Worm (Caenorhabditis elegans): ENCODE data around the gene msp-49.
A peak's percentile ranks its signal among the peaks of the same experiment; 100 is the strongest.

msp-49 gene

DNA sequence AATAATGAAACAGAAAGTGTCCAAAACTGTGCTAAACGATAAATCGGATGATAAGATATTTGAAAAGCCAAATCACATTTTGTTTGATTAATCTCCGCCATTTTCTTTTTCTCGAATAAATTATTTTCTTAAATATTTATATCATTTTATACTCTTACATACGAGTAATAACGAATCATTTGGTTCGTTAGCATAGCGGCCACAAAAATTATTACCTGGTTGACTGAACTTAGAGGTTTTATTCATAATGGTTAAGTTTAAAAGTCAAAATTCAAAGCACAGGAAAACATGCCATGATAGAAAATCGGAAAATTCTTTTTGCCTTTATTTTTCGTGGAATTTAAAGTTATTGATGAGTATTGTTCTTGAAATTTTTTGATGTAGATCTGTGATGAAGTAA, 30.9 kb upstream of the msp-49 start, which contains the start of gene srb-5 (continued):
- TF ChIP-seq mes-2 (tag; optimal IDR thresholded peaks at IDR 0.05; ENCODE audit: poor library complexity, severe bottlenecking) (no peak), nhr-28 (tag; optimal IDR thresholded peaks at IDR 0.05) (no peak), ceh-82 (tag; optimal IDR thresholded peaks at IDR 0.05) (no peak), ceh-20 (GFP tag; IDR thresholded peaks at IDR 0.05) (no peak), Y75B8A.6 (GFP tag; IDR thresholded peaks at IDR 0.05) (no peak)

DNA sequence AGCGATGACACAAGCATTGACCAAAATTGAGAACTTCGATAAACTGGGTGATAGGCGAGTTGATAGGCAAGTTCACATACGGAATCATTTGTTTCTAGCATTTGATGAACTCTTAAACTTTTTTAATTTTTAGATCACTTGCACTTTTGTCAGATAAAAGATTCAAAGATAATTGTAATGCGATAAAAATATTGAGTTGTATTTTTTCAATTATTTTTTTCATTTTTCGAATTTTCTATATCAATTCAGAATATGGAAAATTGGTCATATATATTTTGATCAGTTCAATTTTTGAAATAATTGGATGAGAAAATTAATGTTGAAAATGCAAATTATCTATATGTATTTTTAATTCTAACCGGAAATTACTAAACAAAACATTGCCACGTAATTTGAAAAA, 27.4 kb upstream of the msp-49 start, which contains the start of gene srb-3:
Gene srb-3 (minus strand): TSS at position 101 of the 400 bp plus-strand sequence.
- TF ChIP-seq zip-11 (GFP tag; IDR thresholded peaks at IDR 0.05) (no peak), nhr-25 (tag; optimal IDR thresholded peaks at IDR 0.05; ENCODE audit: borderline replicate concordance, insufficient read depth) (no peak), Y105C5A.15 (GFP tag; IDR thresholded peaks at IDR 0.05) (no peak), nhr-42 (GFP tag; IDR thresholded peaks at IDR 0.05) (no peak), gei-8 (GFP tag; optimal IDR thresholded peaks at IDR 0.05) (no peak), hmg-1.1 (GFP tag; IDR thresholded peaks at IDR 0.05) (no peak), T26A8.4 (GFP tag; IDR thresholded peaks at IDR 0.05) (no peak), ZK337.2 (GFP tag; IDR thresholded peaks at IDR 0.05) (no peak)

DNA sequence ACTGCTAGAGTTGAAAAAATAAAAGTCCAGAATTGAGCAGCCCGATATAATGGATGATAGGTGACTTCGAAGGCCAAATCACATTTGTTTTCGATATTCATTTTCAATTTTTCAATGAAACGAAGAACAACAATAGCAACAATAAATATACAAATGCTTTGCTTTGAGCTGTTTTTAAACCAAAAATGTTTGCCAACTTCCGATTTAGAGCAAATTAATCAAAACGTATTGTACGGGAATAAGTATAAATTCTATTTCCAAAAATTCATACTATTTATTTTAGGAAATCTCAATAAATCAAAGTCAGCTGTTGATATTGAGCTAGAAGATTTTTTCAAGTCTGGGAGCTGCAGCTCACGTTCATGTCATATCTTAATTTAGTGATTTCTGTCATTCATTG, 23.2 kb upstream of the msp-49 start, which contains the start of gene srb-1:
Gene srb-1 (minus strand): TSS at position 101 of the 400 bp plus-strand sequence.
- no peak for TF ChIP-seq T26A8.4 (GFP tag; IDR thresholded peaks at IDR 0.05)
- peak in 1 of 2 experiments; percentile 15 for TF ChIP-seq unc-62 (GFP tag; optimal IDR thresholded peaks at IDR 0.05 in 1 of 2)
- TF ChIP-seq unc-62 (tag; optimal IDR thresholded peaks at IDR 0.05): no peak

DNA sequence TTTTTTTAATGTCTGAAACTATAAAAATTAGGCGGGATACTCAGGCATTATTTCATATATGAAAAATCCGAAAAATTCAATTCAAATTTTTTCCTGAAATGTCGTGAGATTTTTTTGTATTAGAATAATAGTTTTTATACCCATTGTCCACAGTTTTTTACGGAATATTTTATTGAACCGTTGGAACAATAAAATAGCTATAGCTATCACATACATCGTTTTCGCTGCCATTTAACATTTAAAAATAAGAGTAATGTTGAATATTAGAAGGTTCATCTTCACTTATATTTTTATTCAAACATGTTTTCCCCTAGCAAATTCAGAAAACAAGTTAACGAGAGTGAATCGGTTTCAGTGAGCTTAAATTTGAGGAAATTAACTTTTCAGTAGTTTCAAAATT, 22.6 kb upstream of the msp-49 start, which contains the start of gene C27D6.15:
Gene C27D6.15 (plus strand): TSS at position 301 of the 400 bp plus-strand sequence.
- no peak for TF ChIP-seq cey-2 (tag; optimal IDR thresholded peaks at IDR 0.05; ENCODE audit: borderline replicate concordance, insufficient read depth)
- no peak for TF ChIP-seq lin-39 (tag; optimal IDR thresholded peaks at IDR 0.05)
- TF ChIP-seq madf-9 (GFP tag; conservative IDR thresholded peaks at IDR 0.05): no peak
- no peak for TF ChIP-seq set-16 (GFP tag; IDR thresholded peaks at IDR 0.05)
- TF ChIP-seq ama-1 (optimal IDR thresholded peaks at IDR 0.05): no peak
- no peak for TF ChIP-seq Y5F2A.4 (GFP tag; optimal IDR thresholded peaks at IDR 0.05)
- TF ChIP-seq zip-11 (GFP tag; IDR thresholded peaks at IDR 0.05): no peak
- no peak for TF ChIP-seq ceh-44 (GFP tag; IDR thresholded peaks at IDR 0.05)
- TF ChIP-seq ZK337.2 (GFP tag; IDR thresholded peaks at IDR 0.05): no peak
- no peak for TF ChIP-seq T26A8.4 (GFP tag; IDR thresholded peaks at IDR 0.05)
- TF ChIP-seq spr-3 (GFP tag; optimal IDR thresholded peaks at IDR 0.05): no peak
- TF ChIP-seq ceh-82 (tag; optimal IDR thresholded peaks at IDR 0.05): no peak

DNA sequence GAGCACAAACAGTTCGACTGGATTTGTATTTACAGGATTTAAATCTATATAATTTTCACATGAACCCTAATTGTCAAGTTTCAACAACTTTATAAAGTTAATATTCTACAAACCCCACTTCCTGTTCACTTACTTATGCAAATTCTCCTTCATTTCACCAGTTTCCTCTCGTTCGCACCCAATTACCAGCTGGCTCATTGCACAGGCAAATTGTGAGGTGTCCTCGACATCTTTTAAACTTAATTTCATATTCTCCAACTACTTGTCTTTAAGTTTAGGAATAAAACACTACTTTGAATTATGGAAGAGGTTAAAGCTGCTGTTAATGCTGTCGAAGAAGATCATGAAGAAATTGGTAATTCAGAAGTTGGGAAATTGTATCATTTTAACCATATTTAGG, 21.7 kb upstream of the msp-49 start, which contains the start of gene C27D6.1:
Gene C27D6.1 (plus strand): TSS at position 301 of the 400 bp plus-strand sequence.
- TF ChIP-seq aha-1 (tag) (peak; percentile 5), lin-1 (GFP tag; IDR thresholded peaks at IDR 0.05) (no peak), skn-1 (tag; optimal IDR thresholded peaks at IDR 0.05) (no peak), zip-2 (tag; optimal IDR thresholded peaks at IDR 0.05) (no peak), lim-7 (GFP tag; IDR thresholded peaks at IDR 0.05) (no peak), pha-4 (GFP tag; IDR thresholded peaks at IDR 0.05) (no peak), pha-4 (tag; optimal IDR thresholded peaks at IDR 0.05) (no peak), unc-62 (GFP tag; optimal IDR thresholded peaks at IDR 0.05 in 1 of 2) (peak in 1 of 2 experiments; percentile 74), unc-62 (tag; optimal IDR thresholded peaks at IDR 0.05) (no peak)

- TF ChIP-seq dmd-9 (GFP tag; IDR thresholded peaks at IDR 0.05): no peak
- no peak for TF ChIP-seq dmd-8 (GFP tag; IDR thresholded peaks at IDR 0.05)
- TF ChIP-seq nhr-102 (tag; optimal IDR thresholded peaks at IDR 0.05): no peak
- no peak for TF ChIP-seq daf-16 (GFP tag; optimal IDR thresholded peaks at IDR 0.05)
- no peak for TF ChIP-seq daf-16 (tag; optimal IDR thresholded peaks at IDR 0.05)
These were observed 19.8 kb upstream of the msp-49 start, which contains the start of gene C27D6.3 for ce11 chrII:5174370-5174769. Gene C27D6.3, minus strand, starts transcription at chrII:5174470.
